Fruit fly (Drosophila melanogaster): ENCODE results near the gene Cap-D3.

Gene Cap-D3

DNA sequence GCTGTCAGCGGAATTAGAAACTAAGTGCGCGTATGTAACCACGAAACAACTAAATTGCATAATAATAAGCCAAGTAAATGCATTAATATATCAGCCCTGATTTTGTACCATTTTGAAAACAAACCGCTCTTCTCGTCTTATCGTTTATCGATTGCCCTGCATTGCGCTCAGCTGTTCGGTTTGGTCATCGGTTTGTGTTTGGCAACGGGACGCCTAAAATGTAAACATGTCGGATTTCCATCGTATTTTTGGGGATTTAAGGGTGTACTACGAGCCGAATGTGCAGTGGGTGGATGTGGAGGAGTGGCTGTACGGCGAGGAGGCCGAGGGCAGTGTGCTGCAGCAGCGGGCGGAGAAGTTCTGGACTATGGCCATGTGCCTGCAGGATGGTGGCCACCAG is at the start of gene Cap-D3:
TSS of gene Cap-D3 (plus strand) at position 183 of the 400 bp plus-strand sequence.
- no peak for TF ChIP-seq insv (optimal IDR thresholded peaks at IDR 0.05)
- no peak for TF ChIP-seq Myc (optimal IDR thresholded peaks at IDR 0.05)
- no peak for TF ChIP-seq psq (optimal IDR thresholded peaks at IDR 0.05)
- TF ChIP-seq Sin3A (optimal IDR thresholded peaks at IDR 0.05) = no peak
- no peak for TF ChIP-seq ttk (optimal IDR thresholded peaks at IDR 0.05)

DNA sequence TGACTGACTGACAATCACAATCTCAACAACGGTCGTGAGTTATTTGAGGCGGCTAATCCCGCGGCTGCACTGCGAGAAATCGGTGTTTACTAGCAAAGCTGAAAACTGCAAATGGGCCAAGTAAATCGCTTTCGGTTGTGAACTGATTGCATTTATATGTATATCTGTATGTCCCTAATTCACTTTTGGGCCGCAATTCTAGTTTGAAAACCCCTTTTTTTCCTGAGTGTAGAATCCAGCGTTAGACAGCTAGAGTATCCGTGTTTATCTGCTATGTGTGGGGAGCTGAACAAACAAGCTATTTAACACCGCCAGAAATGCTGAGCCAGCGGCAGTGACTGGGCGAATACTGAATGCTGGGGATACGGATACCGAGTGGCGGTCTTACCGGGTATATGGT is 49.0 kb upstream of the Cap-D3 start:
- TF ChIP-seq Myc (optimal IDR thresholded peaks at IDR 0.05) = no peak
- TF ChIP-seq insv (optimal IDR thresholded peaks at IDR 0.05) = no peak
- TF ChIP-seq ttk (optimal IDR thresholded peaks at IDR 0.05) = no peak
- TF ChIP-seq Sin3A (optimal IDR thresholded peaks at IDR 0.05) = no peak
- no peak for TF ChIP-seq psq (optimal IDR thresholded peaks at IDR 0.05)
- no peak for TF ChIP-seq h (optimal IDR thresholded peaks at IDR 0.05)

DNA sequence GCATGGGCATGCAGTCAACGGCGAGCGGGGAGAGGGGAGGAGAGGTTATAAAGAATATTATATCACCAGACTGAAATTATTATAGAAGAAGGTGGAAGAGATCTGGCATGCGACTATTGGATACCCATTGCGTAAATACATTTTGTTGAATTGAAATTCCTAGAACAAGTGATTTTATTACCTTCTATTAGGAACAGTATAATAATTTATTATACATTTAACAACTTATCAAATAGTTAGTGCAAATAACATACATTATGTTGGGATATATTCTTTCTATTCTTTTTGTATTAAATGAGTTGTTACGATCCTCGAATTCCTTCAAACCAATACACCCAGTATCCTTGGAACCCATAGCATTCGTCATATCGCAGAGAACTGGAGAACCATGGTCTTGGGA is 47.4 kb upstream of the Cap-D3 start:
- no peak for TF ChIP-seq Myc (optimal IDR thresholded peaks at IDR 0.05)
- no peak for TF ChIP-seq h (optimal IDR thresholded peaks at IDR 0.05)
- no peak for TF ChIP-seq ttk (optimal IDR thresholded peaks at IDR 0.05)
- no peak for TF ChIP-seq insv (optimal IDR thresholded peaks at IDR 0.05)
- TF ChIP-seq psq (optimal IDR thresholded peaks at IDR 0.05) = no peak
- no peak for TF ChIP-seq Sin3A (optimal IDR thresholded peaks at IDR 0.05)

DNA sequence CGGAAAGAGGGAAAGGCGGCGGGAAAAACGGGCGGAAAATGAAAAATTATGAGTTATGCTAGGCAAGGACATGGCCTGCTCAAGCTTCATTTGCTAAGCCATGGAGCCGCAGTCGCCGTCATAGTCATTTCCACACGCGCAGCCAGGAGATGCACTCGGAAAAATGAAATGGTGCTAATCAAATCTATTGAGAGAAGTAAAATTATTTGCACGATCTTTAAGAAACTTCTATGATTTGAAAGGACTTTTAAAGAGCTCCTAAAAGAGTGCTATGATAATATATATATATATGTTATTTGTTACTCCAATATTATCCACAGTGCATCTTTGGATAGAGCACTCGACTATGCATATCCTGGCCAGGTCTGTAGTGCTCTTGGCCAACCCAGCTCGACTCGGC is 46.6 kb upstream of the Cap-D3 start:
- TF ChIP-seq psq (optimal IDR thresholded peaks at IDR 0.05) = no peak
- no peak for TF ChIP-seq Myc (optimal IDR thresholded peaks at IDR 0.05)
- no peak for TF ChIP-seq ttk (optimal IDR thresholded peaks at IDR 0.05)
- no peak for TF ChIP-seq Sin3A (optimal IDR thresholded peaks at IDR 0.05)
- TF ChIP-seq insv (optimal IDR thresholded peaks at IDR 0.05) = no peak
- TF ChIP-seq h (optimal IDR thresholded peaks at IDR 0.05) = no peak

DNA sequence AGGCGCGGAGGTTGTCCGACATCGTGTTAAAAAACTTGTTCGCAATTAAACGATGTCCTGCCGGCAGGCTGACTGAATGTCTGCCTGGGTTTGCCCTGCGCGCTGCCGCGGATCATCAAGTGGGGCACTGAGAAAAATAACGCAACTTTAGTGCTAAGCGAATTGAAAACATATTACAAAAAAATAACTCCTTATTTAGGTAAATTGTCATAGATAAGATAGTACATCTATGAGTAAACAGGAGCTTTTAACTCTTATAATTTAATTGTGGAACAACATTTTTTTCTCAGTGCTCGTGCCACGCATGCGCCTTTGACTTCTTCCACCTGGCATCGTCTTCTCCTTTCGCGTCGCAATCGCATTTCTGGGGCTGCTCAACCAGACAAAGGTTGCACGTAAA is 45.7 kb upstream of the Cap-D3 start:
- no peak for TF ChIP-seq Myc (optimal IDR thresholded peaks at IDR 0.05)
- TF ChIP-seq psq (optimal IDR thresholded peaks at IDR 0.05) = no peak
- no peak for TF ChIP-seq ttk (optimal IDR thresholded peaks at IDR 0.05)
- TF ChIP-seq insv (optimal IDR thresholded peaks at IDR 0.05) = no peak
- no peak for TF ChIP-seq h (optimal IDR thresholded peaks at IDR 0.05)
- no peak for TF ChIP-seq Sin3A (optimal IDR thresholded peaks at IDR 0.05)

DNA sequence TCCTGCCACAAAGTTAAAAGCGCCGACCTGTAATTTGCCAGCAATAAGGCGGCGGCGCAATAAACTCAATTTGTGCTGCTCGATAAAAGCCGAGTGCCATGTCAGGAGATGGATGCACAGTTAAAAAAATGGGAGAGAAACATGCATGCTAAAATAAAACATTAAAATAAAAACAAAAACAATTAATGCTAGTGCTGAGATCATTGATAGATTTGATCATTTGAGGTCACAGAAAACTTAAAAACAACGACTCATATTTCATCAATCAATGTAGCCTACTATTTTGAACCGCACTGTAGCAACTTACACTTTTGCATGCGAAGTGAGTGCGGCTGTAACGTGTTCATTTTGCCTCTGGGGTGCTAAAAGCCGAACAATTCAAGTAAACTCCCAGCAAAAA is 42.6 kb upstream of the Cap-D3 start:
- TF ChIP-seq Sin3A (optimal IDR thresholded peaks at IDR 0.05) (no peak), Myc (optimal IDR thresholded peaks at IDR 0.05) (no peak), insv (optimal IDR thresholded peaks at IDR 0.05) (no peak)

DNA sequence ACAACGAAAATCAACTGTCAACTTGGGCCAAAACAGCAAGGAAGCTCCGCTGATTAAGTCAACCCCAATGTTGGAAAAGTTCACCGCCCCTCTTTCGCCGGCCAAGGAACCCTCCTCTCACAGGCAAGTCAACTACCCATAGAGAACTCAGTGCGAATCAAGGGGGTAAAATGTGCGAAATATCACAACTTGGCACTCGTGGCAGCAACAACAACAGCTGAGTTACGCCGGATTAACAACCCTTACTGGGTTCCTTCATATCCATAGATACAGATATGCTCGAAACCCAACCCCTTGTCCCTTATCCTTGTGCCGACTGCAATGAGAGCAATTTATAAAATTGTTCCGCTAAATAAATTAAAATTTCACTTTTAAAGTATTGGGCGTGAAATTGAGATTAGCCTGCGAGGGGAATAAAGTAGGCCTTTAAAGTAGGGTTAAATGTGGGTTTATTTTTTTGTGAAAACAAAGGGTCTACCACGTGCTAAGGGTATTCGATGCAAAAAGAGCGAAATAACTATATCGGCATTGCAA is 36.6 kb upstream of the Cap-D3 start:
- no peak for TF ChIP-seq psq (optimal IDR thresholded peaks at IDR 0.05)
- TF ChIP-seq h (optimal IDR thresholded peaks at IDR 0.05) = no peak
- TF ChIP-seq ttk (optimal IDR thresholded peaks at IDR 0.05) = no peak
- no peak for TF ChIP-seq Sin3A (optimal IDR thresholded peaks at IDR 0.05)
- no peak for TF ChIP-seq Myc (optimal IDR thresholded peaks at IDR 0.05)
- no peak for TF ChIP-seq insv (optimal IDR thresholded peaks at IDR 0.05)

DNA sequence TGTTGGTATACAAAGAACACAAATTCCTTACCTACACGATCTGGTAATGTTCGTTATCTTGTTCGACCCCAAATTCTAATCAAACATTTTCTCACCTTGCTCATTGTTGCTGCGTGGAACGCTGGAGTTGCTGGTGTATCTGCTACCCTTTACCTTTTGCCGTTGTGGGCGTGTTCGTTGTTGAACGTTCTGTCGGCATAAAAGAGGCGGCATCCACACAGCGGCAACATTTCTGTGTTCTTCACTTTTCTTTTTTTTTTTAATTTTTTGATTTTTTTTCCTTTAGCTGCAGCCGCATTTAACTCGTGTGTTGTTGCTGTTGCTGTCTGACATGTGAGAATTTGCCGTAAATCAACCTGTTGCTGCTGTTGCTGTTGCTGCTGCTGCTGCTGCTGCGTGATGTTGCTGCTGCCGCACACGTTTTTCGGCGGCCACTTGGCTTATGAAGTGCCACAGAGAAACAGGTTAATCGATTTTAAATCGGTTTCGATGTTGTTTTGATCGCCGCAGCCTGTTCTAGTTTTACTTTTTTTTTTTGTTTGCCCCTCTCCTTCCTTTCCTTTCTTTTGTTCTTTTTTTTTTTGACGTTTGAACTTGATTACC is 35.8 kb upstream of the Cap-D3 start:
- no peak for TF ChIP-seq Sin3A (optimal IDR thresholded peaks at IDR 0.05)
- no peak for TF ChIP-seq ttk (optimal IDR thresholded peaks at IDR 0.05)
- no peak for TF ChIP-seq psq (optimal IDR thresholded peaks at IDR 0.05)
- no peak for TF ChIP-seq h (optimal IDR thresholded peaks at IDR 0.05)
- TF ChIP-seq Myc (optimal IDR thresholded peaks at IDR 0.05) = no peak
- TF ChIP-seq insv (optimal IDR thresholded peaks at IDR 0.05) = no peak

DNA sequence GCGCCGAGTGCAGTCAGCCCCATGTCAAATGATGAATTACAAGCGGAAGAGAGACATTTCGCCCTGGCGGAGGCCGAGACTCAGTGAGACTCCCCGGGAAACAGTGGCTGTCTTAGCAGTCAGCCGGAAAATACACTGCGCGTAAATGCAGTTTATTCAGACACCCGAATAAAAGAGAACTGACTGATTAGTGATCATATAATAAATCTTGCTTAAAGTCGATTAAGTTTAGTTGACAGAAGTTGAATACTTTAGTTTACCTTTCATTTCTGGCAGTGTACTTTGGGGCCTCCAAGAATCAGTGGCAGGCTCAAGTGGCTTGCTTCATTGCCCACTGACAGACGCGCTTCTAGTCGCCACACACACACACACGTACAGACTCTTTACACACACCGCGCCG is 34.5 kb upstream of the Cap-D3 start:
- TF ChIP-seq Myc (optimal IDR thresholded peaks at IDR 0.05) = no peak
- TF ChIP-seq h (optimal IDR thresholded peaks at IDR 0.05) = no peak
- no peak for TF ChIP-seq ttk (optimal IDR thresholded peaks at IDR 0.05)
- no peak for TF ChIP-seq psq (optimal IDR thresholded peaks at IDR 0.05)
- no peak for TF ChIP-seq insv (optimal IDR thresholded peaks at IDR 0.05)
- no peak for TF ChIP-seq Sin3A (optimal IDR thresholded peaks at IDR 0.05)

DNA sequence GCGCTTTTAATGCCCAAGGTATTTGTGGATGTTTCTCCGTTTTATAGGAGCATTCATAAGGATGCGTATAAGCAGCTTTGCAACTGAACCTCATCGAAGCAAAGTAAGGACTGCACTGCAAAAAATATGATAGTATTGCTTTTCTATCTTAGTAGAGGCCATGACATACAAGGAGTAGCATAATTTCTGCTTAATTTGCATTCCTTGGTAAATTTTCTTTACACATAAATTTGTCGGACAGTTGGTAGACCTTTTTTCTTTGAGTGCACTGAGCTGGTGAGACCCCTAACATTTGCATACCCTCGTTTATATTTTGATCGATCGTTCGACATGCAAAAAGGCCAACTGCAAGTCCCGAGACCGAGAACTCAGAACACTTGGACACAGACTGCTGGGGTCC is 32.8 kb upstream of the Cap-D3 start:
- no peak for TF ChIP-seq ttk (optimal IDR thresholded peaks at IDR 0.05)
- TF ChIP-seq Myc (optimal IDR thresholded peaks at IDR 0.05) = no peak
- no peak for TF ChIP-seq Sin3A (optimal IDR thresholded peaks at IDR 0.05)
- no peak for TF ChIP-seq psq (optimal IDR thresholded peaks at IDR 0.05)
- TF ChIP-seq h (optimal IDR thresholded peaks at IDR 0.05) = no peak
- no peak for TF ChIP-seq insv (optimal IDR thresholded peaks at IDR 0.05)

DNA sequence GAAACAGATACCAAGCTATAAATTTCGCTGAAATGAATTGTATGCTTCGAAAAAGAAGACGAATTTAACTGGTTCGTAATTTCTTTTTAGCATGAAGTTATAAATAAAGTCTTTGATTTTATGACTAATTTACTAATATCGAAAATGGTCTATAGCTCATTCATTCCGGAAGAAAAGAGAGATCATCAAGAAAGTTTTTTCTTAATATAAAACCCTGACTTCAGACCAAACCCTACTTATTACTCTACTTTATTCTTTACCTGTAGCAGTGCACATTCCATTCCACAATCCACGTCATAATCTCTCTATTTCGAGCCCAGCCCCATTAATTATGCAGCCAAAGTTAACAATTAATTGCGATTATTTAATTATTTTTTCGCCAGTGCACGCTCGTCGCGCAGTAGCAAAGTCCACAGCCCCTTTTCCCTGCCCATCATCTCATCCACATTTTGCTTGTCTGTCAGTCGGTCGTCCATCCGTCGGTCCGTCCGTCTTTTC is 31.7 kb upstream of the Cap-D3 start:
- no peak for TF ChIP-seq ttk (optimal IDR thresholded peaks at IDR 0.05)
- TF ChIP-seq insv (optimal IDR thresholded peaks at IDR 0.05) = no peak
- TF ChIP-seq Myc (optimal IDR thresholded peaks at IDR 0.05) = no peak

DNA sequence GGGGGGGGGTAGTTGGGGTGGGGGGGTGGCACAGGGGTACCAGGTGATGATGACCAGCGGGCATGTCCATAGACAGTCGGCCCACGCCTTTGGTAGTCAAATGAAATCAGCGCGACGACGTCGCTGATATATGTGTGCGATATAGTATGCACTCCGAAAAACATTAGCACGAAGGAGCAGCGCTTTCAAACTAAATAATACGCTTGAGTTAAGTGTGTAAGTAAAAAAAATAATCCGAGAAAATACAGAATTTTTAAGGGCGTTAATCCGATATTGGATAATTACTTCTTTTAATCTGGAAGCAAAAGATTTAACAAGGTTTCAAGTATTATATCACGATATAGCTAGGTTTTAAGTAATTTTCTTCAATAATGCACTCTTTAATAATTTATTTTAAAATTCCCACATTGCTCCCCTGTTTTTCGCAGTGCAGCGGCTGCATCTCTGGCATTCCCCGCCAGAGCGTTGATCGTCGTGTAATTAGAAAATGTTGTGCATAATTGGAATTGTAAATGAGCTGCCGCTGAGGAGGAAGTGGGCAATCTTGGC is 30.8 kb upstream of the Cap-D3 start:
- TF ChIP-seq psq (optimal IDR thresholded peaks at IDR 0.05) (no peak), Sin3A (optimal IDR thresholded peaks at IDR 0.05) (no peak), ttk (optimal IDR thresholded peaks at IDR 0.05) (no peak), Myc (optimal IDR thresholded peaks at IDR 0.05) (no peak), insv (optimal IDR thresholded peaks at IDR 0.05) (no peak), h (optimal IDR thresholded peaks at IDR 0.05) (no peak)

Measured in Kc167 (cell line).